Fruit fly (Drosophila melanogaster) whole organism, embryonic: ENCODE measurements around the gene CG8097.

Experiments used
- B-H2 ChIP-seq: fragments of 200-800 bp; sonication (Bioruptor generic); optimal IDR thresholded peaks from 2 replicates; lab custom pipeline; 2018; ENCODE audit warnings: missing biosample characterization, mild to moderate bottlenecking, missing genetic modification characterization
- CG10209 ChIP-seq: fragments of 200-800 bp; sonication (Bioruptor generic); optimal IDR thresholded peaks from 3 replicates; lab custom pipeline; 2017; ENCODE audit warnings: missing biosample characterization, mild to moderate bottlenecking, missing genetic modification characterization, missing genetic modification reagents
- CG11398 ChIP-seq: fragments of 200-800 bp; sonication (Bioruptor generic); optimal IDR thresholded peaks from 2 replicates; lab custom pipeline; 2016; ENCODE audit warnings: missing biosample characterization, missing genetic modification characterization
- CG11560 ChIP-seq: fragments of 200-800 bp; sonication (Bioruptor generic); IDR thresholded peaks from 3 replicates; pipeline ENCODE4 v1.3.6; 2022; ENCODE audit warnings: missing biosample characterization, missing genetic modification characterization
- CG12155 ChIP-seq: fragments of 200-800 bp; sonication (Bioruptor generic); optimal IDR thresholded peaks from 3 replicates; lab custom pipeline; 2016; ENCODE audit warnings: missing biosample characterization, missing genetic modification characterization
- CG13775 ChIP-seq: fragments of 200-800 bp; sonication (Bioruptor generic); optimal IDR thresholded peaks from 3 replicates; lab custom pipeline; 2017; ENCODE audit warnings: missing biosample characterization, mild to moderate bottlenecking, missing genetic modification characterization
- CG14860 ChIP-seq: fragments of 200-800 bp; sonication (Bioruptor generic); IDR thresholded peaks from 3 replicates; pipeline ENCODE4 v1.3.6; 2022; ENCODE audit warnings: missing biosample characterization, missing genetic modification characterization; ENCODE audit not compliant: partially characterized antibody
- CG17802 ChIP-seq: fragments of 200-800 bp; sonication (Bioruptor generic); optimal IDR thresholded peaks from 2 replicates; lab custom pipeline; 2018; ENCODE audit warnings: missing biosample characterization, mild to moderate bottlenecking, missing genetic modification characterization, moderate library complexity
- CG30020 ChIP-seq: fragments of 200-800 bp; optimal IDR thresholded peaks from 2 replicates; lab custom pipeline; 2019; ENCODE audit warnings: missing biosample characterization, mild to moderate bottlenecking, missing genetic modification characterization, moderate library complexity
- CG30403 ChIP-seq: fragments of 200-800 bp; sonication (Bioruptor generic); optimal IDR thresholded peaks from 3 replicates; lab custom pipeline; 2016; ENCODE audit warnings: missing biosample characterization, missing genetic modification characterization
- CG31365 ChIP-seq: fragments of 200-800 bp; sonication (Bioruptor generic); optimal IDR thresholded peaks from 2 replicates; lab custom pipeline; 2018; ENCODE audit warnings: missing biosample characterization, mild to moderate bottlenecking, missing genetic modification characterization
- CG31388 ChIP-seq: fragments of 200-800 bp; sonication (Bioruptor generic); optimal IDR thresholded peaks from 2 replicates; lab custom pipeline; 2016; ENCODE audit warnings: missing biosample characterization, missing genetic modification characterization
- CG34376 ChIP-seq: fragments of 200-800 bp; sonication (Bioruptor generic); optimal IDR thresholded peaks from 2 replicates; lab custom pipeline; 2018; ENCODE audit warnings: missing biosample characterization, mild to moderate bottlenecking, missing genetic modification characterization
- CG4854 ChIP-seq: fragments of 200-800 bp; sonication (Bioruptor generic); optimal IDR thresholded peaks from 2 replicates; lab custom pipeline; 2016; ENCODE audit warnings: missing biosample characterization, missing genetic modification characterization, inconsistent platforms
- CG6683 ChIP-seq: fragments of 200-800 bp; sonication (Bioruptor generic); optimal IDR thresholded peaks from 2 replicates; lab custom pipeline; 2017; ENCODE audit warnings: missing biosample characterization, mild to moderate bottlenecking, missing genetic modification characterization, missing genetic modification reagents
- CG6765 ChIP-seq: fragments of 200-800 bp; sonication (Bioruptor generic); optimal IDR thresholded peaks from 3 replicates; lab custom pipeline; 2017; ENCODE audit warnings: missing biosample characterization, mild to moderate bottlenecking, missing genetic modification characterization
- CG7271 ChIP-seq: fragments of 200-800 bp; sonication (Bioruptor generic); optimal IDR thresholded peaks from 2 replicates; lab custom pipeline; 2018; ENCODE audit warnings: missing biosample characterization, mild to moderate bottlenecking, missing genetic modification characterization, moderate library complexity
- CTCF ChIP-seq: fragments of 200-800 bp; sonication (Bioruptor generic); optimal IDR thresholded peaks from 2 replicates; lab custom pipeline; 2017; ENCODE audit warnings: missing biosample characterization, mild to moderate bottlenecking, missing genetic modification characterization, moderate library complexity
- Dip3 ChIP-seq: fragments of 200-800 bp; sonication (Bioruptor generic); optimal IDR thresholded peaks from 3 replicates; lab custom pipeline; 2016; ENCODE audit warnings: missing biosample characterization, missing genetic modification characterization
- Dll ChIP-seq: fragments of 200-800 bp; sonication (Bioruptor generic); IDR thresholded peaks from 4 replicates; pipeline ENCODE4 v1.3.6; 2022; ENCODE audit warnings: missing biosample characterization, missing genetic modification characterization; ENCODE audit not compliant: partially characterized antibody
- Doc2 ChIP-seq: fragments of 200-800 bp; sonication (Bioruptor generic); IDR thresholded peaks from 2 replicates; pipeline ENCODE4 v1.3.6; 2022; ENCODE audit warnings: missing biosample characterization, missing genetic modification characterization
- Dp ChIP-seq: fragments of 200-800 bp; sonication (Bioruptor generic); optimal IDR thresholded peaks from 2 replicates; lab custom pipeline; 2018; ENCODE audit warnings: missing biosample characterization, mild to moderate bottlenecking, missing genetic modification characterization, moderate library complexity
- E2f2 ChIP-seq: fragments of 200-800 bp; sonication (Bioruptor generic); IDR thresholded peaks from 2 replicates; pipeline ENCODE4 v1.3.6; 2022; ENCODE audit warnings: missing biosample characterization, missing genetic modification characterization
- HLH4C ChIP-seq: fragments of 200-800 bp; sonication (Bioruptor generic); IDR thresholded peaks from 3 replicates; pipeline ENCODE4 v1.3.6; 2022; ENCODE audit warnings: missing biosample characterization, missing genetic modification characterization; ENCODE audit not compliant: partially characterized antibody
- Hmx ChIP-seq: fragments of 200-800 bp; sonication (Bioruptor generic); optimal IDR thresholded peaks from 2 replicates; lab custom pipeline; 2016; ENCODE audit warnings: missing biosample characterization, missing genetic modification characterization
- Med ChIP-seq: fragments of 200-800 bp; sonication (Bioruptor generic); peaks from one replicate; lab custom pipeline; 2016; ENCODE audit warnings: missing biosample characterization, missing genetic modification characterization, mild to moderate bottlenecking, inconsistent platforms, moderate library complexity
- Nf-YB ChIP-seq: fragments of 200-800 bp; sonication (Bioruptor generic); optimal IDR thresholded peaks from 3 replicates; lab custom pipeline; 2019; ENCODE audit warnings: missing biosample characterization, mild to moderate bottlenecking, missing genetic modification characterization, moderate library complexity
- Optix ChIP-seq: fragments of 200-800 bp; sonication (Bioruptor generic); IDR thresholded peaks from 3 replicates; pipeline ENCODE4 v1.3.6; 2022; ENCODE audit warnings: missing biosample characterization, missing genetic modification characterization
- Pdp1 ChIP-seq, 2 experiments: fragments of 200-800 bp; sonication (Bioruptor generic); optimal IDR thresholded peaks; 3 replicates each; lab custom pipeline; 2016; ENCODE audit warnings: missing biosample characterization in 2 of 2, missing genetic modification characterization in 2 of 2, mild to moderate bottlenecking in 1 of 2, moderate library complexity in 1 of 2
- Scr ChIP-seq: fragments of 200-800 bp; sonication (Bioruptor generic); IDR thresholded peaks from 2 replicates; pipeline ENCODE4 v1.3.6; 2022; ENCODE audit warnings: missing biosample characterization, missing genetic modification characterization; ENCODE audit not compliant: partially characterized antibody
- Ssrp ChIP-seq: fragments of 200-800 bp; sonication (Bioruptor generic); optimal IDR thresholded peaks from 2 replicates; lab custom pipeline; 2018; ENCODE audit warnings: missing biosample characterization, mild to moderate bottlenecking, missing genetic modification characterization, moderate library complexity
- abd-A ChIP-seq: fragments of 200-800 bp; sonication (Bioruptor generic); optimal IDR thresholded peaks from 3 replicates; lab custom pipeline; 2019; ENCODE audit warnings: missing biosample characterization, mild to moderate bottlenecking, missing genetic modification characterization, moderate library complexity
- aop ChIP-seq: fragments of 200-800 bp; sonication (Bioruptor generic); IDR thresholded peaks from 2 replicates; pipeline ENCODE4 v1.3.6; 2022; ENCODE audit warnings: missing biosample characterization, missing genetic modification characterization
- bab2 ChIP-seq: fragments of 200-800 bp; sonication (Bioruptor generic); optimal IDR thresholded peaks from 2 replicates; lab custom pipeline; 2016; ENCODE audit warnings: missing biosample characterization, missing genetic modification characterization
- bbx ChIP-seq: fragments of 200-800 bp; sonication (Bioruptor generic); IDR thresholded peaks from 2 replicates; pipeline ENCODE4 v1.3.6; 2022; ENCODE audit warnings: missing biosample characterization, missing genetic modification characterization; ENCODE audit not compliant: partially characterized antibody
- bigmax ChIP-seq: fragments of 200-800 bp; sonication (Bioruptor generic); optimal IDR thresholded peaks from 2 replicates; lab custom pipeline; 2018; ENCODE audit warnings: missing biosample characterization, mild to moderate bottlenecking, missing genetic modification characterization
- bsh ChIP-seq, 2 experiments: fragments of 200-800 bp; sonication (Bioruptor generic); optimal IDR thresholded peaks; 2 replicates each; lab custom pipeline; 2017 to 2018; ENCODE audit warnings: mild to moderate bottlenecking in 2 of 2, missing biosample characterization in 2 of 2, missing genetic modification characterization in 2 of 2, moderate library complexity in 1 of 2
- cg ChIP-seq: fragments of 200-800 bp; sonication (Bioruptor generic); optimal IDR thresholded peaks from 3 replicates; lab custom pipeline; 2019; ENCODE audit warnings: missing biosample characterization, mild to moderate bottlenecking, missing genetic modification characterization, moderate library complexity
- croc ChIP-seq: fragments of 200-800 bp; sonication (Bioruptor generic); conservative IDR thresholded peaks from 3 replicates; pipeline ENCODE4 v1.3.6; 2022; ENCODE audit warnings: missing biosample characterization, missing genetic modification characterization
- crol ChIP-seq: fragments of 200-800 bp; sonication (Bioruptor generic); IDR thresholded peaks from 2 replicates; pipeline ENCODE4 v1.3.6; 2022; ENCODE audit warnings: missing biosample characterization, missing genetic modification characterization
- fd64A ChIP-seq: fragments of 200-800 bp; sonication (Bioruptor generic); optimal IDR thresholded peaks from 3 replicates; lab custom pipeline; 2018; ENCODE audit warnings: missing biosample characterization, mild to moderate bottlenecking, missing genetic modification characterization
- gce ChIP-seq: fragments of 200-800 bp; sonication (Bioruptor generic); IDR thresholded peaks from 3 replicates; pipeline ENCODE4 v1.3.6; 2022; ENCODE audit warnings: missing biosample characterization, missing genetic modification characterization
- gcm2 ChIP-seq: fragments of 200-800 bp; sonication (Bioruptor generic); optimal IDR thresholded peaks from 2 replicates; lab custom pipeline; 2016; ENCODE audit warnings: missing biosample characterization, missing genetic modification characterization
- klu ChIP-seq: fragments of 200-800 bp; sonication (Bioruptor generic); IDR thresholded peaks from 2 replicates; pipeline ENCODE4 v1.3.6; 2022; ENCODE audit warnings: missing biosample characterization, missing genetic modification characterization
- mam ChIP-seq: fragments of 200-800 bp; sonication (Bioruptor generic); optimal IDR thresholded peaks from 3 replicates; lab custom pipeline; 2016; ENCODE audit warnings: missing biosample characterization, missing genetic modification characterization
- p53 ChIP-seq: fragments of 200-800 bp; sonication (Bioruptor generic); optimal IDR thresholded peaks from 2 replicates; lab custom pipeline; 2016; ENCODE audit warnings: missing biosample characterization, missing genetic modification characterization
- pita ChIP-seq: fragments of 200-800 bp; sonication (Bioruptor generic); optimal IDR thresholded peaks from 2 replicates; lab custom pipeline; 2017; ENCODE audit warnings: missing biosample characterization, mild to moderate bottlenecking, missing genetic modification characterization
- sisA ChIP-seq: fragments of 200-800 bp; sonication (Bioruptor generic); IDR thresholded peaks from 2 replicates; pipeline ENCODE4 v1.3.6; 2022; ENCODE audit warnings: missing biosample characterization, missing genetic modification characterization
- slou ChIP-seq: fragments of 200-800 bp; sonication (Bioruptor generic); optimal IDR thresholded peaks from 3 replicates; lab custom pipeline; 2016; ENCODE audit warnings: missing biosample characterization, missing genetic modification characterization
- sug ChIP-seq: fragments of 200-800 bp; optimal IDR thresholded peaks from 2 replicates; lab custom pipeline; 2019; ENCODE audit warnings: missing biosample characterization, mild to moderate bottlenecking, missing genetic modification characterization, moderate library complexity
- wdn ChIP-seq: fragments of 200-800 bp; sonication (Bioruptor generic); IDR thresholded peaks from 2 replicates; pipeline ENCODE4 v1.3.6; 2022; ENCODE audit warnings: missing biosample characterization, missing genetic modification characterization
- zfh1 ChIP-seq: fragments of 200-800 bp; sonication (Bioruptor generic); IDR thresholded peaks from 3 replicates; pipeline ENCODE4 v1.3.6; 2022; ENCODE audit warnings: missing biosample characterization, missing genetic modification characterization

The CG8097 gene

dm6 chrX:15626279-15626678 lies 43.3 kb downstream of the CG8097 start (continued):
- no peak for TF ChIP-seq CG14860
- TF ChIP-seq HLH4C: peak; percentile 30; the same call in 1 of the 3 replicates
- TF ChIP-seq gce (GFP tag; lab: Robert Waterston, UW): no peak
- TF ChIP-seq croc (GFP tag; lab: Robert Waterston, UW): no peak
- no peak for TF ChIP-seq CG11398
- no peak for TF ChIP-seq bigmax (GFP tag; lab: Kevin White, UChicago)
- TF ChIP-seq Dp (GFP tag; lab: Kevin White, UChicago): no peak
- no peak for TF ChIP-seq CG11560 (tag; lab: Robert Waterston, UW)
- TF ChIP-seq Dip3: no peak
- TF ChIP-seq CG31388: no peak
- TF ChIP-seq cg (GFP tag; lab: Kevin White, UChicago): no peak
- TF ChIP-seq zfh1: peak; percentile 52; the same call in 2 of the 3 replicates
- peak; percentile 30; the same call in 1 of the 2 replicates for TF ChIP-seq E2f2 (GFP tag; lab: Robert Waterston, UW)
- no peak for TF ChIP-seq CG31365 (tag; lab: Kevin White, UChicago)
- no peak for TF ChIP-seq CG17802
- TF ChIP-seq fd64A (GFP tag; lab: Kevin White, UChicago): no peak
- no peak for TF ChIP-seq bsh (GFP tag; optimal IDR thresholded peaks at IDR 0.05; lab: Kevin White, UChicago)
- peak; percentile 90 for TF ChIP-seq Med (GFP tag; lab: Kevin White, UChicago)
- no peak for TF ChIP-seq pita (GFP tag; lab: Kevin White, UChicago)
- TF ChIP-seq wdn (GFP tag; lab: Robert Waterston, UW): no peak
- no peak for TF ChIP-seq CG12155
- TF ChIP-seq B-H2 (GFP tag; lab: Kevin White, UChicago): no peak
- TF ChIP-seq CG7271 (tag; lab: Kevin White, UChicago): no peak
- no peak for TF ChIP-seq Dll (GFP tag; lab: Robert Waterston, UW)
- no peak for TF ChIP-seq CG13775 (GFP tag; lab: Kevin White, UChicago)
- no peak for TF ChIP-seq CG30020 (tag; lab: Kevin White, UChicago)
- no peak for TF ChIP-seq CTCF (GFP tag; lab: Kevin White, UChicago)
- no peak for TF ChIP-seq klu (GFP tag; lab: Robert Waterston, UW)
- no peak for TF ChIP-seq Hmx (GFP tag; lab: Kevin White, UChicago)
- no peak for TF ChIP-seq Doc2 (GFP tag; lab: Robert Waterston, UW)
- peak; percentile 7 for TF ChIP-seq CG34376 (GFP tag; lab: Kevin White, UChicago)
- TF ChIP-seq Scr: peak; percentile 37; the same call in 1 of the 2 replicates
- TF ChIP-seq aop: no peak
- no peak for TF ChIP-seq slou
- TF ChIP-seq bab2 (GFP tag; lab: Kevin White, UChicago): no peak
- no peak for TF ChIP-seq abd-A (tag; lab: Kevin White, UChicago)
- no peak for TF ChIP-seq Pdp1 (GFP tag; optimal IDR thresholded peaks at IDR 0.05; lab: Kevin White, UChicago)
- TF ChIP-seq sug: peak; percentile 13
- TF ChIP-seq bbx: peak; percentile 51; the same call in 1 of the 2 replicates
- TF ChIP-seq gcm2 (GFP tag; lab: Kevin White, UChicago): no peak
- TF ChIP-seq Ssrp (tag; lab: Kevin White, UChicago): no peak
- peak; percentile 9; the same call in 1 of the 2 replicates for TF ChIP-seq crol (GFP tag; lab: Robert Waterston, UW)
- peak; percentile 40; the same call in 1 of the 3 replicates for TF ChIP-seq Optix (GFP tag; lab: Robert Waterston, UW)
- TF ChIP-seq CG6765: no peak
- no peak for TF ChIP-seq CG30403
- no peak for TF ChIP-seq CG4854
- TF ChIP-seq CG6683: no peak
- TF ChIP-seq Nf-YB (GFP tag; lab: Kevin White, UChicago): no peak
- TF ChIP-seq sisA (GFP tag; lab: Robert Waterston, UW): no peak
- TF ChIP-seq p53: no peak
- no peak for TF ChIP-seq mam (GFP tag; lab: Kevin White, UChicago)
- TF ChIP-seq CG10209 (GFP tag; lab: Kevin White, UChicago): no peak
